Fruit fly (Drosophila melanogaster): ENCODE data around the gene CG4194.

Gene CG4194

dm6 chrX:2080367-2080927 is 12.1 kb downstream of the CG4194 start, which contains the start of the genes CG16903 and Unc-76 (continued):
- peak; percentile 72 for TF ChIP-seq CG34376 (GFP tag; optimal IDR thresholded peaks at IDR 0.05)
- no peak for TF ChIP-seq CG1832 (GFP tag; optimal IDR thresholded peaks at IDR 0.05)
- no peak for TF ChIP-seq otp (GFP tag; IDR thresholded peaks at IDR 0.05)
- TF ChIP-seq CG13296 (GFP tag; optimal IDR thresholded peaks at IDR 0.05), result peak; percentile 50
- peak; percentile 70 for TF ChIP-seq ftz-f1 (GFP tag; optimal IDR thresholded peaks at IDR 0.05)
- peak; percentile 62; the same call in 1 of the 2 replicates for TF ChIP-seq seq (GFP tag; IDR thresholded peaks at IDR 0.05)
- TF ChIP-seq CG17385 (GFP tag; optimal IDR thresholded peaks at IDR 0.05), result peak; percentile 51
- no peak for TF ChIP-seq Ssrp (tag; optimal IDR thresholded peaks at IDR 0.05)
- TF ChIP-seq slp2 (GFP tag; optimal IDR thresholded peaks at IDR 0.05), result no peak
- peak; percentile 18; the same call in 1 of the 2 replicates for TF ChIP-seq CG14014 (GFP tag; IDR thresholded peaks at IDR 0.05)
- TF ChIP-seq HLH4C (GFP tag; IDR thresholded peaks at IDR 0.05; ENCODE audit: partially characterized antibody), result peak; percentile 49
- no peak for TF ChIP-seq CG6654 (GFP tag; optimal IDR thresholded peaks at IDR 0.05)
- peak; percentile 9 for TF ChIP-seq CG10147 (GFP tag; optimal IDR thresholded peaks at IDR 0.05)
- TF ChIP-seq NC2α (GFP tag; optimal IDR thresholded peaks at IDR 0.05), result no peak
- TF ChIP-seq ewg (GFP tag; optimal IDR thresholded peaks at IDR 0.05), result peak; percentile 18
- no peak for TF ChIP-seq CG11696 (GFP tag; IDR thresholded peaks at IDR 0.05)
- peak; percentile 51 for TF ChIP-seq scrt (GFP tag; optimal IDR thresholded peaks at IDR 0.05)
- peak; percentile 37 for TF ChIP-seq D19A (tag; optimal IDR thresholded peaks at IDR 0.05)
- TF ChIP-seq CG5953 (GFP tag; IDR thresholded peaks at IDR 0.05), result no peak
- TF ChIP-seq pfk (GFP tag; optimal IDR thresholded peaks at IDR 0.05), result peak; percentile 64
- TF ChIP-seq gce (GFP tag; IDR thresholded peaks at IDR 0.05), result no peak
- peak; percentile 66 for TF ChIP-seq CHES-1-like (GFP tag; optimal IDR thresholded peaks at IDR 0.05)
- no peak for TF ChIP-seq CG10431 (GFP tag; optimal IDR thresholded peaks at IDR 0.05)
- peak; percentile 7 for TF ChIP-seq CG9727 (GFP tag; optimal IDR thresholded peaks at IDR 0.05)
- TF ChIP-seq ems (GFP tag; optimal IDR thresholded peaks at IDR 0.05), result no peak
- no peak for TF ChIP-seq luna (GFP tag; optimal IDR thresholded peaks at IDR 0.05)
- TF ChIP-seq Deaf1 (tag; optimal IDR thresholded peaks at IDR 0.05), result peak; percentile 56
- peak; percentile 39 for TF ChIP-seq pho (GFP tag; optimal IDR thresholded peaks at IDR 0.05)
- TF ChIP-seq danr (GFP tag; IDR thresholded peaks at IDR 0.05), result no peak
- no peak for TF ChIP-seq prd (optimal IDR thresholded peaks at IDR 0.05)
- no peak for TF ChIP-seq prd (GFP tag; IDR thresholded peaks at IDR 0.05)
- TF ChIP-seq gcm2 (GFP tag; optimal IDR thresholded peaks at IDR 0.05), result no peak
- peak; percentile 15 for TF ChIP-seq CG30020 (tag; optimal IDR thresholded peaks at IDR 0.05)
- no peak for TF ChIP-seq CG31388 (GFP tag; optimal IDR thresholded peaks at IDR 0.05)
- peak; percentile 40 for TF ChIP-seq CG4707 (GFP tag; optimal IDR thresholded peaks at IDR 0.05)
- TF ChIP-seq Mrtf (GFP tag; IDR thresholded peaks at IDR 0.05), result no peak
- TF ChIP-seq btn (GFP tag; optimal IDR thresholded peaks at IDR 0.05), result no peak
- no peak for TF ChIP-seq CG14965 (GFP tag; optimal IDR thresholded peaks at IDR 0.05; ENCODE audit: borderline replicate concordance)
- peak; percentile 6 for TF ChIP-seq fu2 (GFP tag; optimal IDR thresholded peaks at IDR 0.05)
- TF ChIP-seq Atf-2 (GFP tag; optimal IDR thresholded peaks at IDR 0.05), result no peak
- TF ChIP-seq odd (GFP tag; optimal IDR thresholded peaks at IDR 0.05), result peak; percentile 56
- no peak for TF ChIP-seq CG4404 (GFP tag; IDR thresholded peaks at IDR 0.05)
- TF ChIP-seq CG16813 (GFP tag; IDR thresholded peaks at IDR 0.05; ENCODE audit: partially characterized antibody), result no peak
- no peak for TF ChIP-seq CG2889 (GFP tag; IDR thresholded peaks at IDR 0.05)
- peak; percentile 38 for TF ChIP-seq nau (GFP tag; optimal IDR thresholded peaks at IDR 0.05)
- no peak for TF ChIP-seq CG2129 (GFP tag; IDR thresholded peaks at IDR 0.05; ENCODE audit: partially characterized antibody)
- TF ChIP-seq CG3726 (GFP tag; IDR thresholded peaks at IDR 0.05), result no peak
- TF ChIP-seq CG4282 (GFP tag; optimal IDR thresholded peaks at IDR 0.05), result peak; percentile 40
- no peak for TF ChIP-seq ato (GFP tag; IDR thresholded peaks at IDR 0.05; ENCODE audit: partially characterized antibody)
- no peak for TF ChIP-seq Side (GFP tag; optimal IDR thresholded peaks at IDR 0.05)
- no peak for TF ChIP-seq CG4328 (GFP tag; optimal IDR thresholded peaks at IDR 0.05)
